Fruit fly (Drosophila melanogaster) whole organism, embryonic: Measurements from ENCODE around the gene pav.
A peak's percentile ranks its signal among the peaks of the same experiment; 100 is the strongest.

Experiments
- CG10147 ChIP-seq: fragments of 200-800 bp; sonication (Bioruptor generic); optimal IDR thresholded peaks from 2 replicates; lab custom pipeline; 2019; ENCODE audit warnings: missing biosample characterization, mild to moderate bottlenecking, missing genetic modification characterization, moderate library complexity
- CG11723 ChIP-seq: fragments of 200-800 bp; sonication (Bioruptor generic); optimal IDR thresholded peaks from 2 replicates; lab custom pipeline; 2017; ENCODE audit warnings: missing biosample characterization, mild to moderate bottlenecking, missing genetic modification characterization
- CG12236 ChIP-seq: fragments of 200-800 bp; sonication (Bioruptor generic); optimal IDR thresholded peaks from 2 replicates; lab custom pipeline; 2016; ENCODE audit warnings: missing biosample characterization, missing genetic modification characterization
- CG12942 ChIP-seq: fragments of 200-800 bp; sonication (Bioruptor generic); optimal IDR thresholded peaks from 3 replicates; lab custom pipeline; 2016; ENCODE audit warnings: missing biosample characterization, missing genetic modification characterization
- CG17385 ChIP-seq: fragments of 200-800 bp; sonication (Bioruptor generic); optimal IDR thresholded peaks from 3 replicates; lab custom pipeline; 2018; ENCODE audit warnings: missing biosample characterization, mild to moderate bottlenecking, missing genetic modification characterization
- CG17612 ChIP-seq: fragments of 200-800 bp; sonication (Bioruptor generic); IDR thresholded peaks from 2 replicates; pipeline ENCODE4 v1.3.6; 2022; ENCODE audit warnings: missing biosample characterization, missing genetic modification characterization
- CG1792 ChIP-seq: fragments of 200-800 bp; sonication (Bioruptor generic); optimal IDR thresholded peaks from 2 replicates; lab custom pipeline; 2016; ENCODE audit warnings: missing biosample characterization, missing genetic modification characterization
- CG18476 ChIP-seq: fragments of 200-800 bp; sonication (Bioruptor generic); optimal IDR thresholded peaks from 2 replicates; lab custom pipeline; 2016; ENCODE audit warnings: missing biosample characterization, mild to moderate bottlenecking, missing genetic modification characterization
- CG2202 ChIP-seq: fragments of 200-800 bp; sonication (Bioruptor generic); optimal IDR thresholded peaks from 2 replicates; lab custom pipeline; 2018; ENCODE audit warnings: missing biosample characterization, mild to moderate bottlenecking, missing genetic modification characterization
- CG2889 ChIP-seq: fragments of 200-800 bp; sonication (Bioruptor generic); IDR thresholded peaks from 3 replicates; pipeline ENCODE4 v1.3.6; 2022; ENCODE audit warnings: missing biosample characterization, missing genetic modification characterization
- CG32767 ChIP-seq: fragments of 200-800 bp; sonication (Bioruptor generic); IDR thresholded peaks from 2 replicates; pipeline ENCODE4 v1.3.6; 2022; ENCODE audit warnings: missing biosample characterization, missing genetic modification characterization
- CG3407 ChIP-seq: fragments of 200-800 bp; sonication (Bioruptor generic); optimal IDR thresholded peaks from 2 replicates; lab custom pipeline; 2018; ENCODE audit warnings: missing biosample characterization, mild to moderate bottlenecking, missing genetic modification characterization
- CG42726 ChIP-seq: fragments of 200-800 bp; sonication (Bioruptor generic); IDR thresholded peaks from 2 replicates; pipeline ENCODE4 v1.3.6; 2022; ENCODE audit warnings: missing biosample characterization, missing genetic modification characterization; ENCODE audit not compliant: partially characterized antibody
- CG4328 ChIP-seq: fragments of 200-800 bp; sonication (Bioruptor generic); optimal IDR thresholded peaks from 3 replicates; lab custom pipeline; 2017; ENCODE audit warnings: missing biosample characterization, missing genetic modification reagents, missing genetic modification characterization
- CG5180 ChIP-seq: fragments of 200-800 bp; sonication (Bioruptor generic); optimal IDR thresholded peaks from 3 replicates; lab custom pipeline; 2017; ENCODE audit warnings: missing biosample characterization, missing genetic modification characterization, mild to moderate bottlenecking, moderate library complexity, missing genetic modification reagents
- CG6683 ChIP-seq: fragments of 200-800 bp; sonication (Bioruptor generic); optimal IDR thresholded peaks from 2 replicates; lab custom pipeline; 2017; ENCODE audit warnings: missing biosample characterization, mild to moderate bottlenecking, missing genetic modification characterization, missing genetic modification reagents
- CG6813 ChIP-seq: fragments of 200-800 bp; sonication (Bioruptor generic); optimal IDR thresholded peaks from 2 replicates; lab custom pipeline; 2017; ENCODE audit warnings: missing biosample characterization, missing genetic modification characterization, mild to moderate bottlenecking, moderate library complexity, missing genetic modification reagents
- CG9727 ChIP-seq: fragments of 200-800 bp; sonication (Bioruptor generic); optimal IDR thresholded peaks from 3 replicates; lab custom pipeline; 2017; ENCODE audit warnings: missing biosample characterization, mild to moderate bottlenecking, missing genetic modification characterization
- CkIIα-i1 ChIP-seq: fragments of 200-800 bp; sonication (Bioruptor generic); IDR thresholded peaks from 2 replicates; pipeline ENCODE4 v1.3.6; 2022; ENCODE audit warnings: missing biosample characterization, missing genetic modification characterization
- Dad ChIP-seq: fragments of 200-800 bp; sonication (Bioruptor generic); optimal IDR thresholded peaks from 3 replicates; lab custom pipeline; 2016; ENCODE audit warnings: missing biosample characterization, missing genetic modification characterization
- Dp ChIP-seq: fragments of 200-800 bp; sonication (Bioruptor generic); optimal IDR thresholded peaks from 2 replicates; lab custom pipeline; 2018; ENCODE audit warnings: missing biosample characterization, mild to moderate bottlenecking, missing genetic modification characterization, moderate library complexity
- Elba2 ChIP-seq: fragments of 200-800 bp; sonication (Bioruptor generic); optimal IDR thresholded peaks from 3 replicates; lab custom pipeline; 2016; ENCODE audit warnings: missing biosample characterization, missing genetic modification characterization
- Ets65A ChIP-seq: fragments of 200-800 bp; sonication (Bioruptor generic); peaks from one replicate; lab custom pipeline; 2016; ENCODE audit warnings: missing biosample characterization, missing genetic modification characterization
- HLHmδ ChIP-seq: fragments of 200-800 bp; sonication (Bioruptor generic); optimal IDR thresholded peaks from 2 replicates; lab custom pipeline; 2018; ENCODE audit warnings: missing biosample characterization, mild to moderate bottlenecking, missing genetic modification characterization, moderate library complexity
- Lpt ChIP-seq: fragments of >200 bp; optimal IDR thresholded peaks from 2 replicates; lab custom pipeline; 2018; ENCODE audit warnings: missing biosample characterization, missing genetic modification characterization
- Pdp1 ChIP-seq, 2 experiments: fragments of 200-800 bp; sonication (Bioruptor generic); optimal IDR thresholded peaks; 3 replicates each; lab custom pipeline; 2016; ENCODE audit warnings: missing biosample characterization in 2 of 2, missing genetic modification characterization in 2 of 2, mild to moderate bottlenecking in 1 of 2, moderate library complexity in 1 of 2
- Vsx1 ChIP-seq: fragments of 200-800 bp; sonication (Bioruptor generic); optimal IDR thresholded peaks from 2 replicates; lab custom pipeline; 2017; ENCODE audit warnings: missing biosample characterization, mild to moderate bottlenecking, missing genetic modification characterization, missing genetic modification reagents
- ab ChIP-seq: fragments of 200-800 bp; sonication (Bioruptor generic); optimal IDR thresholded peaks from 2 replicates; lab custom pipeline; 2016; ENCODE audit warnings: missing biosample characterization, missing genetic modification characterization
- al ChIP-seq: fragments of 200-800 bp; sonication (Bioruptor generic); IDR thresholded peaks from 2 replicates; pipeline ENCODE4 v1.3.6; 2022; ENCODE audit warnings: missing biosample characterization, missing genetic modification characterization
- bigmax ChIP-seq: fragments of 200-800 bp; sonication (Bioruptor generic); optimal IDR thresholded peaks from 2 replicates; lab custom pipeline; 2018; ENCODE audit warnings: missing biosample characterization, mild to moderate bottlenecking, missing genetic modification characterization
- btn ChIP-seq: fragments of 200-800 bp; sonication (Bioruptor generic); optimal IDR thresholded peaks from 2 replicates; lab custom pipeline; 2016; ENCODE audit warnings: missing biosample characterization, missing genetic modification characterization
- cas ChIP-seq: fragments of 200-800 bp; sonication (Bioruptor generic); IDR thresholded peaks from 2 replicates; pipeline ENCODE4 v1.3.6; 2022; ENCODE audit warnings: missing biosample characterization, missing genetic modification characterization
- cg ChIP-seq: fragments of 200-800 bp; sonication (Bioruptor generic); optimal IDR thresholded peaks from 3 replicates; lab custom pipeline; 2019; ENCODE audit warnings: missing biosample characterization, mild to moderate bottlenecking, missing genetic modification characterization, moderate library complexity
- chm ChIP-seq: fragments of 200-800 bp; sonication (Bioruptor generic); IDR thresholded peaks from 2 replicates; pipeline ENCODE4 v1.3.6; 2022; ENCODE audit warnings: missing biosample characterization, missing genetic modification characterization
- dan ChIP-seq: fragments of 200-800 bp; sonication (Bioruptor generic); IDR thresholded peaks from 2 replicates; pipeline ENCODE4 v1.3.6; 2022; ENCODE audit warnings: missing biosample characterization, missing genetic modification characterization
- danr ChIP-seq: fragments of 200-800 bp; sonication (Bioruptor generic); IDR thresholded peaks from 2 replicates; pipeline ENCODE4 v1.3.6; 2022; ENCODE audit warnings: missing biosample characterization, missing genetic modification characterization
- disco-r ChIP-seq: fragments of 200-800 bp; sonication (Bioruptor generic); optimal IDR thresholded peaks from 2 replicates; lab custom pipeline; 2016; ENCODE audit warnings: missing biosample characterization, missing genetic modification characterization
- ems ChIP-seq: fragments of 200-800 bp; sonication (Bioruptor generic); optimal IDR thresholded peaks from 3 replicates; lab custom pipeline; 2016; ENCODE audit warnings: missing biosample characterization, missing genetic modification characterization
- esg ChIP-seq: fragments of 200-800 bp; sonication (Bioruptor generic); conservative IDR thresholded peaks from 2 replicates; pipeline ENCODE4 v1.3.6; 2022; ENCODE audit warnings: missing biosample characterization, missing genetic modification characterization
- eve ChIP-seq, 2 experiments: fragments of >200 bp; optimal IDR thresholded peaks; 2 replicates each; lab custom pipeline; 2017; ENCODE audit warnings: missing biosample characterization in 2 of 2, missing genetic modification characterization in 2 of 2
- klu ChIP-seq: fragments of 200-800 bp; sonication (Bioruptor generic); IDR thresholded peaks from 2 replicates; pipeline ENCODE4 v1.3.6; 2022; ENCODE audit warnings: missing biosample characterization, missing genetic modification characterization
- mam ChIP-seq: fragments of 200-800 bp; sonication (Bioruptor generic); optimal IDR thresholded peaks from 3 replicates; lab custom pipeline; 2016; ENCODE audit warnings: missing biosample characterization, missing genetic modification characterization
- nom ChIP-seq: fragments of 200-800 bp; sonication (Bioruptor generic); optimal IDR thresholded peaks from 2 replicates; lab custom pipeline; 2017; ENCODE audit warnings: missing biosample characterization, missing genetic modification characterization, mild to moderate bottlenecking, moderate library complexity, missing genetic modification reagents
- p53 ChIP-seq: fragments of 200-800 bp; sonication (Bioruptor generic); optimal IDR thresholded peaks from 2 replicates; lab custom pipeline; 2016; ENCODE audit warnings: missing biosample characterization, missing genetic modification characterization
- peb ChIP-seq: fragments of 200-800 bp; sonication (Bioruptor generic); IDR thresholded peaks from 2 replicates; pipeline ENCODE4 v1.3.6; 2022; ENCODE audit warnings: missing biosample characterization, missing genetic modification characterization
- phol ChIP-seq: fragments of 200-800 bp; sonication (Bioruptor generic); optimal IDR thresholded peaks from 3 replicates; lab custom pipeline; 2018; ENCODE audit warnings: missing biosample characterization, mild to moderate bottlenecking, missing genetic modification characterization, moderate library complexity
- pum ChIP-seq: fragments of 200-800 bp; sonication (Bioruptor generic); optimal IDR thresholded peaks from 2 replicates; lab custom pipeline; 2016; ENCODE audit warnings: missing biosample characterization, missing genetic modification characterization
- sens-2 ChIP-seq: fragments of 200-800 bp; sonication (Bioruptor generic); IDR thresholded peaks from 2 replicates; pipeline ENCODE4 v1.3.6; 2022; ENCODE audit warnings: missing biosample characterization, missing genetic modification characterization
- tgo ChIP-seq: fragments of 200-800 bp; sonication (Bioruptor generic); IDR thresholded peaks from 3 replicates; pipeline ENCODE4 v1.3.6; 2022; ENCODE audit warnings: missing biosample characterization, missing genetic modification characterization
- ttk ChIP-seq: fragments of 200-800 bp; sonication (Bioruptor generic); IDR thresholded peaks from 2 replicates; pipeline ENCODE4 v2.1.2; 2022; ENCODE audit warnings: missing biosample characterization, missing genetic modification characterization
- tup ChIP-seq: fragments of 200-800 bp; sonication (Bioruptor generic); optimal IDR thresholded peaks from 2 replicates; lab custom pipeline; 2016; ENCODE audit warnings: missing biosample characterization, mild to moderate bottlenecking, missing genetic modification characterization, moderate library complexity

pav gene

dm6 chr3L:4259102-4259558 lies 16.6 kb downstream of the pav start, which contains the start of the genes CG15011 and CG1309 (continued):
- TF ChIP-seq CG2889 (GFP tag; lab: Robert Waterston, UW), result peak; percentile 74; the same call in 2 of the 3 replicates
- TF ChIP-seq danr, result peak; percentile 28; the same call in 1 of the 2 replicates
- TF ChIP-seq CG12236 (GFP tag; lab: Kevin White, UChicago), result peak; percentile 70
- TF ChIP-seq CG3407 (GFP tag; lab: Kevin White, UChicago), result peak; percentile 61
- no peak for TF ChIP-seq Lpt (GFP tag; lab: Kevin White, UChicago)
- peak; percentile 78 for TF ChIP-seq al (GFP tag; lab: Robert Waterston, UW)
- peak; percentile 53 for TF ChIP-seq p53
- TF ChIP-seq tgo (GFP tag; lab: Robert Waterston, UW), result peak; percentile 57; the same call in 2 of the 3 replicates
- TF ChIP-seq Ets65A (GFP tag; lab: Kevin White, UChicago), result peak; percentile 99
- peak; percentile 23 for TF ChIP-seq CG11723 (GFP tag; lab: Kevin White, UChicago)
- 0 out of 2 replicates have a peak, but pooled peaks have one; percentile 31 for TF ChIP-seq cas
- peak; percentile 76 for TF ChIP-seq CG4328 (GFP tag; lab: Kevin White, UChicago)
- TF ChIP-seq CG17385 (GFP tag; lab: Kevin White, UChicago), result peak; percentile 63
- no peak for TF ChIP-seq cg (GFP tag; lab: Kevin White, UChicago)
- peak; percentile 60 for TF ChIP-seq CG12942 (GFP tag; lab: Kevin White, UChicago)
- peak; percentile 91 for TF ChIP-seq mam
- peak; percentile 81 for TF ChIP-seq CG10147 (GFP tag; lab: Kevin White, UChicago)
- TF ChIP-seq Vsx1, result peak; percentile 54
- TF ChIP-seq HLHmδ, result no peak
- no peak for TF ChIP-seq bigmax (GFP tag; lab: Kevin White, UChicago)
- TF ChIP-seq chm (GFP tag; lab: Robert Waterston, UW), result 0 out of 2 replicates have a peak, but pooled peaks have one; percentile 49
- peak; percentile 69; the same call in 1 of the 2 replicates for TF ChIP-seq klu (GFP tag; lab: Robert Waterston, UW)
- peak; percentile 70 for TF ChIP-seq CG18476 (GFP tag; lab: Kevin White, UChicago)
- no peak for TF ChIP-seq CG42726 (GFP tag; lab: Robert Waterston, UW)
- peak; percentile 49 for TF ChIP-seq CG6683
- no peak for TF ChIP-seq CG6813 (GFP tag; lab: Kevin White, UChicago)
- TF ChIP-seq sens-2 (GFP tag; lab: Robert Waterston, UW), result no peak
- no peak for TF ChIP-seq CkIIα-i1
- TF ChIP-seq Dp (GFP tag; lab: Kevin White, UChicago), result peak; percentile 12
- peak; percentile 84 for TF ChIP-seq CG9727 (GFP tag; lab: Kevin White, UChicago)
- TF ChIP-seq disco-r, result peak; percentile 71
- no peak for TF ChIP-seq eve (GFP tag; optimal IDR thresholded peaks at IDR 0.05; lab: Kevin White, UChicago)
- TF ChIP-seq CG32767, result peak; percentile 96
- TF ChIP-seq phol, result peak; percentile 87
- TF ChIP-seq tup (GFP tag; lab: Kevin White, UChicago), result peak; percentile 31
- peak; percentile 81 for TF ChIP-seq Dad (GFP tag; lab: Kevin White, UChicago)
- TF ChIP-seq CG2202 (tag; lab: Kevin White, UChicago), result peak; percentile 31
- peak; percentile 42 for TF ChIP-seq ab (GFP tag; lab: Kevin White, UChicago)
- TF ChIP-seq nom (GFP tag; lab: Kevin White, UChicago), result peak; percentile 60
- TF ChIP-seq esg (GFP tag; lab: Robert Waterston, UW), result peak; percentile 72
- TF ChIP-seq CG1792 (GFP tag; lab: Kevin White, UChicago), result peak; percentile 73
- TF ChIP-seq btn (GFP tag; lab: Kevin White, UChicago), result peak; percentile 59
- TF ChIP-seq pum (GFP tag; lab: Kevin White, UChicago), result peak; percentile 86
- 0 out of 2 replicates have a peak, but pooled peaks have one; percentile 6 for TF ChIP-seq CG17612 (GFP tag; lab: Robert Waterston, UW)
- TF ChIP-seq ems (GFP tag; lab: Kevin White, UChicago), result peak; percentile 81
- no peak for TF ChIP-seq CG5180
- peak; percentile 32; the same call in 1 of the 2 replicates for TF ChIP-seq dan (GFP tag; lab: Robert Waterston, UW)
- TF ChIP-seq Elba2 (GFP tag; lab: Kevin White, UChicago), result peak; percentile 96
- TF ChIP-seq Pdp1 (GFP tag; optimal IDR thresholded peaks at IDR 0.05; lab: Kevin White, UChicago), result peak; percentile 82 to 88
- peak; percentile 79 for TF ChIP-seq ttk (GFP tag; lab: Robert Waterston, UW)
- peak; percentile 63 for TF ChIP-seq peb (GFP tag; lab: Robert Waterston, UW)
